Fruit fly (Drosophila melanogaster): Measurements from ENCODE around the gene CG11162.

Gene CG11162

DNA sequence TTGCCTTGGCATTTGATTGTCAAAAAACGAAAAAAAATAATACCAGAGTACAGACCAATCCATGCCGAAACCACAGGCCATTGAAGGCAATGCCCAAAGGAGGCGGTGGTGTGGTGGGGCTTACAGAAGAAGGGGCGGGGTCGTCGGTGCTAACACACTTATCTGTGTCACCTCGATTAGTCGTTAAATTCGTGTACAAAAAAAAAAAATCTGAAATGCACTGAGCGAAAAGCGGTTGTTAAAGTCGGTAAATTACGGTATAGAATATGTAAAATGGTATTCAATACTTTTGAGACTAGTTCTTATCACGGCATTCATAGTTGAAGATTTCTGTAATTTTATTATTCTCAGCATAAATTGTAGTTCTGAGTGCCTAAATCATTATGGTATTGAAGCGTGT, 32.7 kb upstream of the CG11162 start (continued):
- TF ChIP-seq sisA (GFP tag; IDR thresholded peaks at IDR 0.05) (peak; percentile 71), bigmax (GFP tag; optimal IDR thresholded peaks at IDR 0.05) (no peak), CG8359 (GFP tag; optimal IDR thresholded peaks at IDR 0.05; ENCODE audit: borderline replicate concordance) (no peak), nerfin-1 (tag; optimal IDR thresholded peaks at IDR 0.05) (no peak), odd (GFP tag; optimal IDR thresholded peaks at IDR 0.05) (no peak), CG11247 (GFP tag; IDR thresholded peaks at IDR 0.05) (peak; percentile 65), CG2889 (GFP tag; IDR thresholded peaks at IDR 0.05) (no peak), CG7839 (tag; optimal IDR thresholded peaks at IDR 0.05) (peak; percentile 70), CG1602 (GFP tag; optimal IDR thresholded peaks at IDR 0.05) (peak; percentile 38), pan (optimal IDR thresholded peaks at IDR 0.05) (no peak), pan (GFP tag; optimal IDR thresholded peaks at IDR 0.05 in 1 of 2, IDR thresholded peaks at IDR 0.05 in 1 of 2) (peak in 1 of 2 experiments; percentile 83), insv (GFP tag; optimal IDR thresholded peaks at IDR 0.05) (no peak), CG4404 (GFP tag; IDR thresholded peaks at IDR 0.05) (no peak), CG9727 (GFP tag; optimal IDR thresholded peaks at IDR 0.05) (peak; percentile 56), cato (GFP tag; optimal IDR thresholded peaks at IDR 0.05; ENCODE audit: borderline replicate concordance) (peak; percentile 34), Six4 (GFP tag; optimal IDR thresholded peaks at IDR 0.05) (peak; percentile 17), CG34224 (GFP tag; IDR thresholded peaks at IDR 0.05; ENCODE audit: partially characterized antibody) (no peak), zf30C (GFP tag; optimal IDR thresholded peaks at IDR 0.05) (no peak), luna (GFP tag; optimal IDR thresholded peaks at IDR 0.05) (no peak), cwo (GFP tag; optimal IDR thresholded peaks at IDR 0.05) (peak; percentile 42), run (tag; optimal IDR thresholded peaks at IDR 0.05) (no peak), oc (tag; optimal IDR thresholded peaks at IDR 0.05) (no peak), Nf-YB (GFP tag; optimal IDR thresholded peaks at IDR 0.05) (no peak), Lpt (GFP tag; optimal IDR thresholded peaks at IDR 0.05) (no peak), NK7.1 (GFP tag; optimal IDR thresholded peaks at IDR 0.05) (peak; percentile 52), Bdp1 (GFP tag; optimal IDR thresholded peaks at IDR 0.05) (peak; percentile 2), NfI (GFP tag; optimal IDR thresholded peaks at IDR 0.05) (no peak), Ets97D (GFP tag; optimal IDR thresholded peaks at IDR 0.05) (peak; percentile 3), CG15269 (tag; optimal IDR thresholded peaks at IDR 0.05) (peak; percentile 28), CG14965 (GFP tag; optimal IDR thresholded peaks at IDR 0.05; ENCODE audit: borderline replicate concordance) (no peak), CG11695 (GFP tag; IDR thresholded peaks at IDR 0.05) (peak; percentile 66; the same call in 2 of the 3 replicates), gfzf (GFP tag; optimal IDR thresholded peaks at IDR 0.05) (no peak)

DNA sequence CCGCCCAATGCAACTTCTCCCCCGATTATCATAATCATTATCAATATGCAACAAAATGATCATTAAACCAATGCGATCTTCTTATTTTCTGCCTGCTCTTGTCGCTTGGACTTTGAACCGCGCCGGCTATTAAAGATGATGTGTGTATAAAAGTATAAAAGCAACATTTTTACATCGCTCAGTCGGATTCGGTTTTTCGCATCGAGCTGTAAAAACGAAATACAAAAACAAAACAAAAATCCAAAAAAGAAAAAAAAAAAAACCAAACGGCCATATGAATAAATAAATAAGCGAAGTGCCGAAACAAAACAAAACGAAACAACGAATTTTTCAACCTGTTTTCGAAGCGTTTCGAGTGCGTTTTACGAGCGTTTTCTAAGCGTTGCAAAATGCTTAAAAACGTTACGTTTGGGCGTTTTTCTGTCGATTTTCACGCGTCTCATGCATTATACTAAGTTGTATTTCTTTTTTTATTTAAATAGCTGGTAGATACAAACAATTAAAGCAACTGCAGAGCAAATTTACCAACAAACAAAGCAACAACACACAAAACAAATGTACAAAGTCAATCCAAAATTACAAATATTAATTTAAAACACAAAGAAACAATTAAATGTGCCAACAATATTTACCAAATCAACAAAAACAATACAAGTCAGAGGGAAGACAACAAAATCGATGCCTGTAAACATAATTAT, 31.8 kb upstream of the CG11162 start:
- TF ChIP-seq nau (GFP tag; optimal IDR thresholded peaks at IDR 0.05): peak; percentile 75
- peak; percentile 67 for TF ChIP-seq gem (tag; optimal IDR thresholded peaks at IDR 0.05)
- no peak for TF ChIP-seq CG2199 (GFP tag; IDR thresholded peaks at IDR 0.05)
- TF ChIP-seq CG6854 (GFP tag; optimal IDR thresholded peaks at IDR 0.05): peak; percentile 33
- no peak for TF ChIP-seq unc-4 (GFP tag; IDR thresholded peaks at IDR 0.05; ENCODE audit: partially characterized antibody)
- TF ChIP-seq CG10366 (GFP tag; IDR thresholded peaks at IDR 0.05): no peak
- peak; percentile 40 for TF ChIP-seq Hmr (GFP tag; optimal IDR thresholded peaks at IDR 0.05)
- TF ChIP-seq CG10209 (GFP tag; optimal IDR thresholded peaks at IDR 0.05): peak; percentile 46
- peak; percentile 33 for TF ChIP-seq CG15514 (GFP tag; optimal IDR thresholded peaks at IDR 0.05)
- no peak for TF ChIP-seq CG3838 (GFP tag; optimal IDR thresholded peaks at IDR 0.05)
- TF ChIP-seq CG8924 (tag; optimal IDR thresholded peaks at IDR 0.05): peak; percentile 19
- TF ChIP-seq Sry-β (GFP tag; optimal IDR thresholded peaks at IDR 0.05): peak; percentile 1
- TF ChIP-seq CG15269 (tag; optimal IDR thresholded peaks at IDR 0.05): peak; percentile 52
- peak; percentile 44 for TF ChIP-seq CG11504 (tag; optimal IDR thresholded peaks at IDR 0.05)
- TF ChIP-seq CG9609 (GFP tag; optimal IDR thresholded peaks at IDR 0.05): no peak
- TF ChIP-seq HHEX (GFP tag; optimal IDR thresholded peaks at IDR 0.05): peak; percentile 28
- TF ChIP-seq CG8359 (GFP tag; optimal IDR thresholded peaks at IDR 0.05; ENCODE audit: borderline replicate concordance): peak; percentile 96
- TF ChIP-seq CG1792 (GFP tag; optimal IDR thresholded peaks at IDR 0.05): no peak
- TF ChIP-seq fd96Cb (tag; optimal IDR thresholded peaks at IDR 0.05): peak; percentile 40
- peak; percentile 47 for TF ChIP-seq CG31441 (GFP tag; IDR thresholded peaks at IDR 0.05)
